Fruit fly (Drosophila melanogaster) whole organism, prepupa: Measurements from ENCODE around the gene CG14664.

ENCODE experiments used
- CG10631 ChIP-seq: fragments of 200-800 bp; sonication (Bioruptor generic); optimal IDR thresholded peaks from 2 replicates; lab custom pipeline; 2016; ENCODE audit warnings: missing biosample characterization, missing genetic modification characterization
- CG11294 ChIP-seq: fragments of 200-800 bp; sonication (Bioruptor generic); IDR thresholded peaks from 2 replicates; pipeline ENCODE4 v1.3.6; 2022; ENCODE audit warnings: missing biosample characterization, missing genetic modification characterization
- CG15336 ChIP-seq: fragments of 200-800 bp; sonication (Bioruptor generic); IDR thresholded peaks from 2 replicates; pipeline ENCODE4 v1.3.6; 2022; ENCODE audit warnings: missing biosample characterization, missing genetic modification characterization
- CG16779 ChIP-seq: fragments of 200-800 bp; sonication (Bioruptor generic); optimal IDR thresholded peaks from 3 replicates; lab custom pipeline; 2017; ENCODE audit warnings: missing biosample characterization, mild to moderate bottlenecking, missing genetic modification characterization
- CG31627 ChIP-seq: fragments of 200-800 bp; sonication (Bioruptor generic); optimal IDR thresholded peaks from 3 replicates; lab custom pipeline; 2016; ENCODE audit warnings: missing biosample characterization, missing genetic modification characterization
- CG34406 ChIP-seq: fragments of 200-800 bp; sonication (Bioruptor generic); optimal IDR thresholded peaks from 3 replicates; lab custom pipeline; 2016; ENCODE audit warnings: missing biosample characterization, missing genetic modification characterization
- CG3919 ChIP-seq: fragments of 200-800 bp; sonication (Bioruptor generic); optimal IDR thresholded peaks from 3 replicates; lab custom pipeline; 2016; ENCODE audit warnings: missing biosample characterization, missing genetic modification characterization
- CG4318 ChIP-seq: fragments of 200-800 bp; sonication (Bioruptor generic); optimal IDR thresholded peaks from 3 replicates; lab custom pipeline; 2017; ENCODE audit warnings: missing biosample characterization, mild to moderate bottlenecking, missing genetic modification characterization
- CG6163 ChIP-seq: fragments of 200-800 bp; sonication (Bioruptor generic); IDR thresholded peaks from 3 replicates; pipeline ENCODE4 v1.3.6; 2022; ENCODE audit warnings: missing biosample characterization, missing genetic modification characterization
- CG6276 ChIP-seq: fragments of 200-800 bp; sonication (Bioruptor generic); optimal IDR thresholded peaks from 2 replicates; lab custom pipeline; 2017; ENCODE audit warnings: missing biosample characterization, mild to moderate bottlenecking, missing genetic modification characterization
- CG6854 ChIP-seq: fragments of 200-800 bp; sonication (Bioruptor generic); optimal IDR thresholded peaks from 2 replicates; lab custom pipeline; 2017; ENCODE audit warnings: missing biosample characterization, mild to moderate bottlenecking, missing genetic modification characterization
- CG7368 ChIP-seq: fragments of 200-800 bp; sonication (Bioruptor generic); optimal IDR thresholded peaks from 3 replicates; lab custom pipeline; 2016; ENCODE audit warnings: missing biosample characterization, missing genetic modification characterization
- CG8319 ChIP-seq: fragments of 200-800 bp; sonication (Bioruptor generic); optimal IDR thresholded peaks from 3 replicates; lab custom pipeline; 2016; ENCODE audit warnings: missing biosample characterization, missing genetic modification characterization
- CG8632 ChIP-seq: fragments of 200-800 bp; sonication (Bioruptor generic); optimal IDR thresholded peaks from 3 replicates; lab custom pipeline; 2016; ENCODE audit warnings: missing biosample characterization, missing genetic modification characterization
- Eip78C ChIP-seq: fragments of 200-800 bp; sonication (Bioruptor generic); peaks from one replicate; lab custom pipeline; 2016; ENCODE audit warnings: missing biosample characterization, missing genetic modification characterization
- Eip93F ChIP-seq: fragments of 200-800 bp; sonication (Bioruptor generic); optimal IDR thresholded peaks from 2 replicates; lab custom pipeline; 2016; ENCODE audit warnings: missing biosample characterization, mild to moderate bottlenecking, missing genetic modification characterization
- Ets21C ChIP-seq: fragments of 200-800 bp; sonication (Bioruptor generic); optimal IDR thresholded peaks from 3 replicates; lab custom pipeline; 2016; ENCODE audit warnings: missing biosample characterization, missing genetic modification characterization
- Ets96B ChIP-seq: fragments of 200-800 bp; optimal IDR thresholded peaks from 2 replicates; lab custom pipeline; 2019; ENCODE audit warnings: missing biosample characterization, mild to moderate bottlenecking, missing genetic modification characterization, moderate library complexity
- Gug ChIP-seq: fragments of 200-800 bp; sonication (Bioruptor generic); IDR thresholded peaks from 2 replicates; pipeline ENCODE4 v1.3.6; 2022; ENCODE audit warnings: missing biosample characterization, missing genetic modification characterization
- Hr38 ChIP-seq: sonication (Bioruptor generic); optimal IDR thresholded peaks from 2 replicates; lab custom pipeline; 2016; ENCODE audit warnings: missing biosample characterization, missing genetic modification characterization
- Hr39 ChIP-seq: fragments of 200-800 bp; sonication (Bioruptor generic); optimal IDR thresholded peaks from 2 replicates; lab custom pipeline; 2016; ENCODE audit warnings: missing biosample characterization, missing genetic modification characterization
- Hr4 ChIP-seq: fragments of 200-800 bp; sonication (Bioruptor generic); optimal IDR thresholded peaks from 3 replicates; lab custom pipeline; 2016; ENCODE audit warnings: missing biosample characterization, missing genetic modification characterization
- Lpt ChIP-seq: fragments of 200-800 bp; sonication (Bioruptor generic); optimal IDR thresholded peaks from 3 replicates; lab custom pipeline; 2016; ENCODE audit warnings: missing biosample characterization, missing genetic modification characterization
- Met ChIP-seq: fragments of 200-800 bp; sonication (Bioruptor generic); optimal IDR thresholded peaks from 3 replicates; lab custom pipeline; 2016; ENCODE audit warnings: missing biosample characterization, missing genetic modification characterization
- OdsH ChIP-seq: fragments of 200-800 bp; sonication (Bioruptor generic); optimal IDR thresholded peaks from 3 replicates; lab custom pipeline; 2016; ENCODE audit warnings: missing biosample characterization, missing genetic modification characterization
- Smox ChIP-seq: fragments of 200-800 bp; sonication (Bioruptor generic); optimal IDR thresholded peaks from 3 replicates; lab custom pipeline; 2016; ENCODE audit warnings: missing biosample characterization, missing genetic modification characterization
- Sox14 ChIP-seq: fragments of 200-800 bp; sonication (Bioruptor generic); optimal IDR thresholded peaks from 3 replicates; lab custom pipeline; 2016; ENCODE audit warnings: missing biosample characterization, missing genetic modification characterization
- Sox15 ChIP-seq: fragments of 200-800 bp; sonication (Bioruptor generic); optimal IDR thresholded peaks from 3 replicates; lab custom pipeline; 2016; ENCODE audit warnings: missing biosample characterization, missing genetic modification characterization
- achi ChIP-seq: fragments of 200-800 bp; sonication (Bioruptor generic); optimal IDR thresholded peaks from 3 replicates; lab custom pipeline; 2016; ENCODE audit warnings: missing biosample characterization, missing genetic modification characterization
- acj6 ChIP-seq: fragments of 200-800 bp; sonication (Bioruptor generic); optimal IDR thresholded peaks from 3 replicates; lab custom pipeline; 2016; ENCODE audit warnings: missing biosample characterization, missing genetic modification characterization
- cyc ChIP-seq: fragments of 200-800 bp; sonication (Bioruptor generic); optimal IDR thresholded peaks from 3 replicates; lab custom pipeline; 2016; ENCODE audit warnings: missing biosample characterization, missing genetic modification characterization
- dsx ChIP-seq: fragments of 200-800 bp; optimal IDR thresholded peaks from 3 replicates; lab custom pipeline; 2019; ENCODE audit warnings: missing biosample characterization, mild to moderate bottlenecking, missing genetic modification characterization, moderate library complexity; ENCODE audit not compliant: poor library complexity, severe bottlenecking
- eg ChIP-seq: fragments of 200-800 bp; sonication (Bioruptor generic); IDR thresholded peaks from 3 replicates; pipeline ENCODE4 v1.3.6; 2022; ENCODE audit warnings: missing biosample characterization, missing genetic modification characterization
- esn ChIP-seq: fragments of 200-800 bp; sonication (Bioruptor generic); optimal IDR thresholded peaks from 2 replicates; lab custom pipeline; 2016; ENCODE audit warnings: missing biosample characterization, mild to moderate bottlenecking, missing genetic modification characterization, moderate library complexity
- fd59A ChIP-seq: fragments of 200-800 bp; sonication (Bioruptor generic); optimal IDR thresholded peaks from 2 replicates; lab custom pipeline; 2017; ENCODE audit warnings: missing biosample characterization, mild to moderate bottlenecking, missing genetic modification characterization, missing genetic modification reagents
- fd85E ChIP-seq: fragments of 200-800 bp; sonication (Bioruptor generic); optimal IDR thresholded peaks from 3 replicates; lab custom pipeline; 2016; ENCODE audit warnings: missing biosample characterization, missing genetic modification characterization
- fkh ChIP-seq: fragments of 200-800 bp; sonication (Bioruptor generic); optimal IDR thresholded peaks from 3 replicates; lab custom pipeline; 2017; ENCODE audit warnings: missing biosample characterization, mild to moderate bottlenecking, missing genetic modification characterization, moderate library complexity
- lz ChIP-seq: fragments of 200-800 bp; sonication (Bioruptor generic); optimal IDR thresholded peaks from 3 replicates; lab custom pipeline; 2016; ENCODE audit warnings: missing biosample characterization, missing genetic modification characterization
- net ChIP-seq: fragments of 200-800 bp; sonication (Bioruptor generic); optimal IDR thresholded peaks from 3 replicates; lab custom pipeline; 2016; ENCODE audit warnings: missing biosample characterization, missing genetic modification characterization
- pdm3 ChIP-seq: fragments of 200-800 bp; sonication (Bioruptor generic); optimal IDR thresholded peaks from 3 replicates; lab custom pipeline; 2016; ENCODE audit warnings: missing biosample characterization, missing genetic modification characterization
- spab ChIP-seq: fragments of 200-800 bp; sonication (Bioruptor generic); optimal IDR thresholded peaks from 2 replicates; lab custom pipeline; 2017; ENCODE audit warnings: missing biosample characterization, mild to moderate bottlenecking, missing genetic modification characterization, missing genetic modification reagents
- topi ChIP-seq: fragments of 200-800 bp; sonication (Bioruptor generic); optimal IDR thresholded peaks from 3 replicates; lab custom pipeline; 2016; ENCODE audit warnings: missing biosample characterization, missing genetic modification characterization

Gene CG14664

DNA sequence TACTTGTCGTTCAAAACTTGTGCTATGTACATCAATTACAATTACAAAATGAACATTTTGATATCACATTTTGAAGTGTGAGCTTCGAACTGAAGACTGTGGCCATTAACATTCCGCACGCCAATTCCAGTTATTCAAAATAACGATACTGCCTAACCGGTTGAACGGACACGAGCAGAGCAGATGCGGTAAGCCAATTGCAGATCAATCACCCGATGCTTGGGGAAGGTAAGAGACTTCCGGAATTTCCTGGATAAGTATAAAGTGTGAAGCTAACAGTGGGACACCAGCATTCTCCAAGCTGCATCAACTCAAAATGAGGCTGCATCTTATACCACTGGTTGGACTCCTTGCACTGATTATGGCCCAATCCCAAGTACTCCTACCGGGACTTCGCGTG is at the start of gene CG14664:
Gene CG14664 (plus strand): TSS at position 301 of the 400 bp plus-strand sequence.
- no peak for TF ChIP-seq CG16779 (tag; lab: Kevin White, UChicago)
- TF ChIP-seq Ets21C, result no peak
- TF ChIP-seq CG15336 (GFP tag; lab: Robert Waterston, UW), result no peak

DNA sequence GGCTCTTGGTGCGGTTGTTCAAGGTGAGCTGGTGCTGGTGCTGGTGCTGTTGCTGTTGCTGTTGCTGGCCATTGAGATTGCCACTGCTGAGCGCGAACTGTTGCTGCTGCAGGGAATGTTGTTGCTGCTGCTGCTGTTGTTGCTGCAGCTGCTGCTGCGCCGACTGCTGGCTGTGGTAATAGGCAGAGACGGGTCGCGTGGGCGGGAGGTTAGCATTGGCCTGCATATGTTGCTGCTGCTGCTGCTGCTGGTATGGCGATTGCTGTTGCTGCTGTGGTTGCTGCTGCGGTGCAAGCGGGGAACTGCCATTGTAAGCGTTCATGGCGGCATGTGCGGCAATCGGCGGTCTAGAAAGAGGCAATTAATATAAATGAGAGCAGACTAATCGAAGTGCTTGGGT is 48.0 kb upstream of the CG14664 start:
- TF ChIP-seq CG3919 (GFP tag; lab: Kevin White, UChicago), result peak; percentile 33
- no peak for TF ChIP-seq topi (GFP tag; lab: Kevin White, UChicago)
- TF ChIP-seq, all 60 proteins: peak for 1

DNA sequence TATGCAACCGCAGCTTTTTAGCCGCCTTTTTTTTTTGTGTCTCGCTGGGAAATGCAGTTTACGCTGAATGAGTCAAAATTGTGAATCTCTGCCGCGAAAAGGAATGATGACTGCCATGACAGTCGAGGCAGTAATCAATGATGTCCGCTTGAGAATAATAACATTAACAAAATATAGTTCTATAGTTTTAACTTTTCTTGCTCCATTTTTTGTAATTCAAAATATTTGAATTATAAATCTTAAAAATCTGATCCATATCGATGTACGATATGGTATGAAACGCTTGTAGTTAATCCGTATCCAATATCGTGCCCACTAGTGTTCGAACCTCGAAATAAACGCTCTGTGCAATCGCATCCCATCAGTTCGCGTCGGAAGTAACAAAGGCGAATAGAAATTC is 36.1 kb upstream of the CG14664 start:
- TF ChIP-seq achi (peak; percentile 23), Smox (GFP tag; lab: Kevin White, UChicago) (no peak), CG8632 (GFP tag; lab: Kevin White, UChicago) (peak; percentile 12), Eip78C (GFP tag; lab: Kevin White, UChicago) (peak; percentile 75), Sox14 (GFP tag; lab: Kevin White, UChicago) (no peak), CG31627 (GFP tag; lab: Kevin White, UChicago) (peak; percentile 16), CG6163 (no peak), CG6854 (GFP tag; lab: Kevin White, UChicago) (no peak), Lpt (no peak), fd59A (GFP tag; lab: Kevin White, UChicago) (no peak), CG7368 (no peak), dsx (no peak), CG16779 (tag; lab: Kevin White, UChicago) (no peak), CG15336 (GFP tag; lab: Robert Waterston, UW) (no peak), Eip93F (GFP tag; lab: Kevin White, UChicago) (no peak), OdsH (GFP tag; lab: Kevin White, UChicago) (no peak), Sox15 (GFP tag; lab: Kevin White, UChicago) (no peak), Met (GFP tag; lab: Kevin White, UChicago) (peak; percentile 19), CG34406 (peak; percentile 43), lz (GFP tag; lab: Kevin White, UChicago) (peak; percentile 14), fd85E (no peak), Hr38 (no peak), CG8319 (GFP tag; lab: Kevin White, UChicago) (no peak), fkh (no peak), Gug (GFP tag; lab: Robert Waterston, UW) (no peak), Ets96B (tag; lab: Kevin White, UChicago) (no peak), acj6 (GFP tag; lab: Kevin White, UChicago) (peak; percentile 39), CG10631 (GFP tag; lab: Kevin White, UChicago) (peak; percentile 8), eg (GFP tag; lab: Robert Waterston, UW) (0 out of 3 replicates have a peak, but pooled peaks have one; percentile 17), Hr39 (no peak), Hr4 (GFP tag; lab: Kevin White, UChicago) (no peak), esn (GFP tag; lab: Kevin White, UChicago) (no peak), spab (GFP tag; lab: Kevin White, UChicago) (no peak), pdm3 (GFP tag; lab: Kevin White, UChicago) (no peak), CG11294 (GFP tag; lab: Robert Waterston, UW) (no peak), CG4318 (GFP tag; lab: Kevin White, UChicago) (no peak), net (no peak), cyc (GFP tag; lab: Kevin White, UChicago) (peak; percentile 4), CG3919 (GFP tag; lab: Kevin White, UChicago) (peak; percentile 22), CG6276 (GFP tag; lab: Kevin White, UChicago) (no peak)
